Fruit fly (Drosophila melanogaster) whole organism, embryonic: ENCODE measurements around the gene par-6.

Source experiments
- Ada2b ChIP-seq: fragments of 200-800 bp; sonication (Bioruptor generic); IDR thresholded peaks from 2 replicates; pipeline ENCODE4 v1.3.6; 2022; ENCODE audit warnings: missing biosample characterization, missing genetic modification characterization
- Awh ChIP-seq: fragments of 200-800 bp; sonication (Bioruptor generic); IDR thresholded peaks from 2 replicates; pipeline ENCODE4, ENCODE4 v1.3.6; 2022; ENCODE audit warnings: missing biosample characterization, missing genetic modification characterization
- B-H1 ChIP-seq: fragments of 200-800 bp; sonication (Bioruptor generic); IDR thresholded peaks from 3 replicates; pipeline ENCODE4 v1.3.6; 2022; ENCODE audit warnings: missing biosample characterization, missing genetic modification characterization
- Blimp-1 ChIP-seq: fragments of 200-800 bp; sonication (Bioruptor generic); optimal IDR thresholded peaks from 3 replicates; lab custom pipeline; 2018; ENCODE audit warnings: missing biosample characterization, missing genetic modification characterization, mild to moderate bottlenecking, moderate library complexity, missing genetic modification reagents
- CG10366 ChIP-seq: fragments of 200-800 bp; sonication (Bioruptor generic); IDR thresholded peaks from 2 replicates; pipeline ENCODE4 v1.3.6; 2022; ENCODE audit warnings: missing biosample characterization, missing genetic modification characterization
- CG11456 ChIP-seq: fragments of 200-800 bp; sonication (Bioruptor generic); IDR thresholded peaks from 3 replicates; pipeline ENCODE4 v1.3.6; 2022; ENCODE audit warnings: missing biosample characterization, missing genetic modification characterization
- CG11695 ChIP-seq: fragments of 200-800 bp; sonication (Bioruptor generic); IDR thresholded peaks from 3 replicates; pipeline ENCODE4 v1.3.6; 2022; ENCODE audit warnings: missing biosample characterization, missing genetic modification characterization
- CG12391 ChIP-seq: fragments of 200-800 bp; sonication (Bioruptor generic); optimal IDR thresholded peaks from 3 replicates; lab custom pipeline; 2018; ENCODE audit warnings: missing biosample characterization, mild to moderate bottlenecking, missing genetic modification characterization, moderate library complexity
- CG15479 ChIP-seq: fragments of 200-800 bp; sonication (Bioruptor generic); optimal IDR thresholded peaks from 3 replicates; lab custom pipeline; 2019; ENCODE audit warnings: missing biosample characterization, mild to moderate bottlenecking, missing genetic modification characterization, moderate library complexity
- CG17802 ChIP-seq: fragments of 200-800 bp; sonication (Bioruptor generic); optimal IDR thresholded peaks from 2 replicates; lab custom pipeline; 2018; ENCODE audit warnings: missing biosample characterization, mild to moderate bottlenecking, missing genetic modification characterization, moderate library complexity
- CG18262 ChIP-seq: fragments of 200-800 bp; optimal IDR thresholded peaks from 3 replicates; lab custom pipeline; 2019; ENCODE audit warnings: missing biosample characterization, mild to moderate bottlenecking, missing genetic modification characterization, moderate library complexity
- CG1832 ChIP-seq: fragments of 200-800 bp; sonication (Bioruptor generic); optimal IDR thresholded peaks from 2 replicates; lab custom pipeline; 2017; ENCODE audit warnings: missing biosample characterization, mild to moderate bottlenecking, missing genetic modification characterization, inconsistent platforms
- CG2202 ChIP-seq: fragments of 200-800 bp; sonication (Bioruptor generic); optimal IDR thresholded peaks from 2 replicates; lab custom pipeline; 2018; ENCODE audit warnings: missing biosample characterization, mild to moderate bottlenecking, missing genetic modification characterization
- CG31441 ChIP-seq: fragments of 200-800 bp; sonication (Bioruptor generic); IDR thresholded peaks from 2 replicates; pipeline ENCODE4 v1.3.6; 2022; ENCODE audit warnings: missing biosample characterization, missing genetic modification characterization
- CG32772 ChIP-seq: fragments of 200-800 bp; sonication (Bioruptor generic); IDR thresholded peaks from 2 replicates; pipeline ENCODE4 v1.3.6; 2022; ENCODE audit warnings: missing biosample characterization, missing genetic modification characterization
- CG3407 ChIP-seq: fragments of 200-800 bp; sonication (Bioruptor generic); optimal IDR thresholded peaks from 2 replicates; lab custom pipeline; 2018; ENCODE audit warnings: missing biosample characterization, mild to moderate bottlenecking, missing genetic modification characterization
- CG4360 ChIP-seq: fragments of 200-800 bp; sonication (Bioruptor generic); IDR thresholded peaks from 2 replicates; pipeline ENCODE4 v1.3.6; 2022; ENCODE audit warnings: missing biosample characterization, missing genetic modification characterization
- CG6791 ChIP-seq: fragments of 200-800 bp; sonication (Bioruptor generic); IDR thresholded peaks from 3 replicates; pipeline ENCODE4 v1.3.6; 2022; ENCODE audit warnings: missing biosample characterization, missing genetic modification characterization; ENCODE audit not compliant: partially characterized antibody
- CG7928 ChIP-seq: fragments of 200-800 bp; sonication (Bioruptor generic); optimal IDR thresholded peaks from 2 replicates; lab custom pipeline; 2017; ENCODE audit warnings: missing biosample characterization, mild to moderate bottlenecking, missing genetic modification characterization
- CG9727 ChIP-seq: fragments of 200-800 bp; sonication (Bioruptor generic); optimal IDR thresholded peaks from 3 replicates; lab custom pipeline; 2017; ENCODE audit warnings: missing biosample characterization, mild to moderate bottlenecking, missing genetic modification characterization
- Camta ChIP-seq: fragments of 200-800 bp; sonication (Bioruptor generic); optimal IDR thresholded peaks from 2 replicates; lab custom pipeline; 2016; ENCODE audit warnings: missing biosample characterization, missing genetic modification characterization
- Dip2 ChIP-seq: fragments of 200-800 bp; sonication (Bioruptor generic); IDR thresholded peaks from 2 replicates; pipeline ENCODE4 v1.3.6; 2022; ENCODE audit warnings: missing biosample characterization, missing genetic modification characterization
- Dp ChIP-seq: fragments of 200-800 bp; sonication (Bioruptor generic); optimal IDR thresholded peaks from 2 replicates; lab custom pipeline; 2018; ENCODE audit warnings: missing biosample characterization, mild to moderate bottlenecking, missing genetic modification characterization, moderate library complexity
- Drgx ChIP-seq: fragments of 200-800 bp; sonication (Bioruptor generic); IDR thresholded peaks from 2 replicates; pipeline ENCODE4 v1.3.6; 2022; ENCODE audit warnings: missing biosample characterization, missing genetic modification characterization
- E2f1 ChIP-seq: fragments of 200-800 bp; sonication (Bioruptor generic); IDR thresholded peaks from 2 replicates; pipeline ENCODE4 v1.3.6; 2022; ENCODE audit warnings: missing biosample characterization, missing genetic modification characterization
- E2f2 ChIP-seq: fragments of 200-800 bp; sonication (Bioruptor generic); IDR thresholded peaks from 2 replicates; pipeline ENCODE4 v1.3.6; 2022; ENCODE audit warnings: missing biosample characterization, missing genetic modification characterization
- Ets65A ChIP-seq: fragments of 200-800 bp; sonication (Bioruptor generic); peaks from one replicate; lab custom pipeline; 2016; ENCODE audit warnings: missing biosample characterization, missing genetic modification characterization
- HLH3B ChIP-seq: fragments of 200-800 bp; sonication (Bioruptor generic); IDR thresholded peaks from 2 replicates; pipeline ENCODE4 v1.3.6; 2022; ENCODE audit warnings: missing biosample characterization, missing genetic modification characterization
- Mad ChIP-seq: fragments of 200-800 bp; sonication (Bioruptor generic); optimal IDR thresholded peaks from 2 replicates; lab custom pipeline; 2016; ENCODE audit warnings: missing biosample characterization, missing genetic modification characterization
- Nf-YB ChIP-seq: fragments of 200-800 bp; sonication (Bioruptor generic); optimal IDR thresholded peaks from 3 replicates; lab custom pipeline; 2019; ENCODE audit warnings: missing biosample characterization, mild to moderate bottlenecking, missing genetic modification characterization, moderate library complexity
- Xrp1 ChIP-seq: fragments of 200-800 bp; sonication (Bioruptor generic); IDR thresholded peaks from 2 replicates; pipeline ENCODE4 v1.3.6; 2022; ENCODE audit warnings: missing biosample characterization, missing genetic modification characterization
- ac ChIP-seq: fragments of 200-800 bp; sonication (Bioruptor generic); optimal IDR thresholded peaks from 3 replicates; lab custom pipeline; 2017; ENCODE audit warnings: missing biosample characterization, mild to moderate bottlenecking, missing genetic modification characterization
- ap ChIP-seq: fragments of 200-800 bp; sonication (Bioruptor generic); IDR thresholded peaks from 2 replicates; pipeline ENCODE4 v1.3.6; 2022; ENCODE audit warnings: missing biosample characterization, missing genetic modification characterization
- bowl ChIP-seq: fragments of 200-800 bp; sonication (Bioruptor generic); IDR thresholded peaks from 2 replicates; pipeline ENCODE4 v1.3.6; 2022; ENCODE audit warnings: missing biosample characterization, missing genetic modification characterization
- cad ChIP-seq: fragments of >200 bp; optimal IDR thresholded peaks from 2 replicates; lab custom pipeline; 2017; ENCODE audit warnings: missing biosample characterization, missing genetic modification characterization
- chm ChIP-seq: fragments of 200-800 bp; sonication (Bioruptor generic); IDR thresholded peaks from 2 replicates; pipeline ENCODE4 v1.3.6; 2022; ENCODE audit warnings: missing biosample characterization, missing genetic modification characterization
- dmrt99B ChIP-seq: fragments of 200-800 bp; sonication (Bioruptor generic); optimal IDR thresholded peaks from 2 replicates; lab custom pipeline; 2018; ENCODE audit warnings: missing biosample characterization, mild to moderate bottlenecking, missing genetic modification characterization, moderate library complexity
- dysf ChIP-seq: fragments of 200-800 bp; sonication (Bioruptor generic); IDR thresholded peaks from 3 replicates; pipeline ENCODE4 v1.3.6; 2022; ENCODE audit warnings: missing biosample characterization, missing genetic modification characterization
- gce ChIP-seq: fragments of 200-800 bp; sonication (Bioruptor generic); IDR thresholded peaks from 3 replicates; pipeline ENCODE4 v1.3.6; 2022; ENCODE audit warnings: missing biosample characterization, missing genetic modification characterization
- hb ChIP-seq: fragments of 200-800 bp; sonication (Bioruptor generic); IDR thresholded peaks from 3 replicates; pipeline ENCODE4 v1.3.6; 2022; ENCODE audit warnings: missing biosample characterization, missing genetic modification characterization; ENCODE audit not compliant: partially characterized antibody
- jing ChIP-seq: fragments of 200-800 bp; sonication (Bioruptor generic); optimal IDR thresholded peaks from 2 replicates; lab custom pipeline; 2018; ENCODE audit warnings: missing biosample characterization, mild to moderate bottlenecking, missing genetic modification characterization
- kni ChIP-seq: fragments of 200-800 bp; sonication (Bioruptor generic); optimal IDR thresholded peaks from 3 replicates; lab custom pipeline; 2017; ENCODE audit warnings: mild to moderate bottlenecking, missing biosample characterization, missing genetic modification reagents, missing genetic modification characterization
- maf-S ChIP-seq: fragments of 200-800 bp; sonication (Bioruptor generic); optimal IDR thresholded peaks from 2 replicates; lab custom pipeline; 2016; ENCODE audit warnings: missing biosample characterization, missing genetic modification characterization
- nerfin-1 ChIP-seq: fragments of 200-800 bp; sonication (Bioruptor generic); optimal IDR thresholded peaks from 3 replicates; lab custom pipeline; 2019; ENCODE audit warnings: missing biosample characterization, mild to moderate bottlenecking, missing genetic modification characterization, moderate library complexity
- nerfin-2 ChIP-seq: fragments of 200-800 bp; sonication (Bioruptor generic); IDR thresholded peaks from 2 replicates; pipeline ENCODE4 v1.3.6; 2022; ENCODE audit warnings: missing biosample characterization, missing genetic modification characterization; ENCODE audit not compliant: partially characterized antibody
- oc ChIP-seq: fragments of 200-800 bp; sonication (Bioruptor generic); optimal IDR thresholded peaks from 2 replicates; lab custom pipeline; 2018; ENCODE audit warnings: missing biosample characterization, mild to moderate bottlenecking, missing genetic modification characterization, moderate library complexity
- otp ChIP-seq: fragments of 200-800 bp; sonication (Bioruptor generic); IDR thresholded peaks from 3 replicates; pipeline ENCODE4, ENCODE4 v1.3.6; 2022; ENCODE audit warnings: missing biosample characterization, missing genetic modification characterization
- pita ChIP-seq: fragments of 200-800 bp; sonication (Bioruptor generic); optimal IDR thresholded peaks from 2 replicates; lab custom pipeline; 2017; ENCODE audit warnings: missing biosample characterization, mild to moderate bottlenecking, missing genetic modification characterization
- sd ChIP-seq: fragments of 200-800 bp; sonication (Bioruptor generic); optimal IDR thresholded peaks from 3 replicates; lab custom pipeline; 2018; ENCODE audit warnings: missing biosample characterization, mild to moderate bottlenecking, missing genetic modification characterization, moderate library complexity
- sqz ChIP-seq: fragments of 200-800 bp; sonication (Bioruptor generic); optimal IDR thresholded peaks from 3 replicates; lab custom pipeline; 2018; ENCODE audit warnings: missing biosample characterization, mild to moderate bottlenecking, missing genetic modification characterization
- ssp ChIP-seq: fragments of 200-800 bp; sonication (Bioruptor generic); IDR thresholded peaks from 2 replicates; pipeline ENCODE4 v1.3.6; 2022; ENCODE audit warnings: missing biosample characterization, missing genetic modification characterization
- wek ChIP-seq: fragments of 200-800 bp; sonication (Bioruptor generic); optimal IDR thresholded peaks from 3 replicates; lab custom pipeline; 2018; ENCODE audit warnings: missing biosample characterization, mild to moderate bottlenecking, missing genetic modification characterization, moderate library complexity

The par-6 gene

DNA sequence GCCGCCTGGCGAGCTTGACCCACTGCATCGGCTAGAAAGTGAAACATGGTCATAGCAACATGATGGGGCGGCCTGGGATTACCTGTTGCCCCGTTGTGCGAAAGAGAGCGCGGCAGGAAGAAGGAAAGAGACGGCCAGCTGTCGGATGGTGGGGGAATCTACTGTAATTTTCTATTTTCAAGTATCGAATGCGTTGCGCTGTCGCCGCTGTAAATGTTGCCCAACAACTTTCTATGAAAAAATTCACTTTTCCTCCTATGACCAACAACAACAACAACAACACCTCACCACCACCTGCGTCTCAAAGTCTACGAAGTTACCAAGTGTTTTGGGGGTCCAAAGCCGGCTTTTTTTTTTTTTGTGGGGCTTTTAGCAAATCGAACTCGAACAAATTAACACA is 11.8 kb downstream of the par-6 start:
- no peak for TF ChIP-seq CG7928
- no peak for TF ChIP-seq Drgx (GFP tag; lab: Robert Waterston, UW)
- no peak for TF ChIP-seq ssp
- TF ChIP-seq Ada2b (GFP tag; lab: Robert Waterston, UW) = no peak
- no peak for TF ChIP-seq dysf
- no peak for TF ChIP-seq wek (GFP tag; lab: Kevin White, UChicago)
- TF ChIP-seq Dip2 (GFP tag; lab: Robert Waterston, UW) = no peak
- peak; percentile 42 for TF ChIP-seq Ets65A (GFP tag; lab: Kevin White, UChicago)
- no peak for TF ChIP-seq CG3407 (GFP tag; lab: Kevin White, UChicago)
- peak; percentile 35 for TF ChIP-seq kni (GFP tag; lab: Kevin White, UChicago)
- no peak for TF ChIP-seq Camta (GFP tag; lab: Kevin White, UChicago)
- TF ChIP-seq CG32772 (GFP tag; lab: Robert Waterston, UW) = no peak
- TF ChIP-seq maf-S (GFP tag; lab: Kevin White, UChicago) = no peak
- TF ChIP-seq CG4360 = peak; percentile 63
- 0 out of 3 replicates have a peak, but pooled peaks have one; percentile 11 for TF ChIP-seq CG6791 (GFP tag; lab: Robert Waterston, UW)
- no peak for TF ChIP-seq CG2202 (tag; lab: Kevin White, UChicago)
- no peak for TF ChIP-seq CG15479
- TF ChIP-seq CG17802 (tag; lab: Kevin White, UChicago) = no peak
- no peak for TF ChIP-seq CG11456 (GFP tag; lab: Robert Waterston, UW)
- TF ChIP-seq E2f1 (GFP tag; lab: Robert Waterston, UW) = no peak
- TF ChIP-seq CG10366 (GFP tag; lab: Robert Waterston, UW) = no peak
- TF ChIP-seq oc = peak; percentile 18
- no peak for TF ChIP-seq sqz (GFP tag; lab: Kevin White, UChicago)
- TF ChIP-seq Xrp1 (GFP tag; lab: Robert Waterston, UW) = no peak
- TF ChIP-seq Mad (GFP tag; lab: Kevin White, UChicago) = no peak
- 0 out of 2 replicates have a peak, but pooled peaks have one; percentile 20 for TF ChIP-seq Awh (GFP tag; lab: Robert Waterston, UW)
- TF ChIP-seq bowl (GFP tag; lab: Robert Waterston, UW) = no peak
- no peak for TF ChIP-seq cad (GFP tag; lab: Kevin White, UChicago)
- TF ChIP-seq CG9727 (GFP tag; lab: Kevin White, UChicago) = no peak
- TF ChIP-seq E2f2 (GFP tag; lab: Robert Waterston, UW) = no peak
- no peak for TF ChIP-seq Nf-YB (GFP tag; lab: Kevin White, UChicago)
- no peak for TF ChIP-seq hb (GFP tag; lab: Robert Waterston, UW)
- no peak for TF ChIP-seq ac (GFP tag; lab: Kevin White, UChicago)
- TF ChIP-seq pita (GFP tag; lab: Kevin White, UChicago) = no peak
- no peak for TF ChIP-seq B-H1
- TF ChIP-seq gce (GFP tag; lab: Robert Waterston, UW) = no peak
- peak; percentile 32 for TF ChIP-seq CG1832 (GFP tag; lab: Kevin White, UChicago)
- no peak for TF ChIP-seq sd (tag; lab: Kevin White, UChicago)
- peak; percentile 96 for TF ChIP-seq Blimp-1 (GFP tag; lab: Kevin White, UChicago)

dm6 chrX:17716814-17717565 is 13.8 kb downstream of the par-6 start:
- TF ChIP-seq CG31441 (peak; percentile 38), jing (no peak), chm (no peak), CG12391 (tag; lab: Kevin White, UChicago) (peak; percentile 3), CG11695 (GFP tag; lab: Robert Waterston, UW) (no peak), Dp (GFP tag; lab: Kevin White, UChicago) (no peak), nerfin-2 (GFP tag; lab: Robert Waterston, UW) (no peak), sqz (GFP tag; lab: Kevin White, UChicago) (no peak), dmrt99B (peak; percentile 42), otp (GFP tag; lab: Robert Waterston, UW) (no peak), CG18262 (tag; lab: Kevin White, UChicago) (peak; percentile 59), HLH3B (no peak), nerfin-1 (tag; lab: Kevin White, UChicago) (peak; percentile 5), ap (no peak)
